Worm (Caenorhabditis elegans) whole organism, midembryonic: ENCODE data around the gene C56C10.7.

Experiments
- klf-2 ChIP-seq: fragments of 200-800 bp; sonication (Bioruptor generic); conservative IDR thresholded peaks from 2 replicates; pipeline ENCODE4 v1.3.6; 2022; ENCODE audit warnings: missing genetic modification reagents, missing genetic modification characterization, missing compliant biosample characterization
- med-1 ChIP-seq: sonication (generic microtip); optimal IDR thresholded peaks from 2 replicates; lab custom pipeline; 2017; ENCODE audit warnings: missing genetic modification characterization, mild to moderate bottlenecking, missing compliant biosample characterization, antibody characterized with exemption, missing genetic modification reagents; ENCODE audit not compliant: insufficient read depth
- tab-1 ChIP-seq: fragments of 200-800 bp; sonication (Bioruptor generic); IDR thresholded peaks from 2 replicates; pipeline ENCODE4 v1.3.6; 2022; ENCODE audit warnings: missing genetic modification characterization, missing compliant biosample characterization
- ztf-23 ChIP-seq: fragments of 200-800 bp; sonication (Bioruptor generic); IDR thresholded peaks from 2 replicates; pipeline ENCODE4 v1.3.6; 2022; ENCODE audit warnings: missing genetic modification reagents, missing genetic modification characterization, missing compliant biosample characterization

DNA sequence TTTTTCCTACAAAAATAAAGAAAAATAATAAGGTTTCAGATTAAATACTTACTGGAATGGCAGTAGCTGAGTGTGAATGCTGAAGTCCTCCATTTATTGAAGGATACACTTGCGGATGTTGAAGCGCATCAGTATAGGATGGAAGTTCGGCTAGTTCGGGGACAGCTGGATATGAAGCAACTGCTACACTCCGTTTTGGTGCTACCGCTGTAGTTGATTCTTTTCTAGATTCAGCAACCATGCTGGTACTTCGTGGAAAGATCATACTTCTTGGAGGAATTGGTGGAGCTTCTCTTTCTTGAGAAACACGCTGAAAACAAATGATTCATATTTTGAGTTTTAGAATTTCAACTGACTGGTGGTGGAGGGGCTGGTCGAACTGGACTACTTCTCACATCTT is 21.3 kb upstream of the C56C10.7 start:
- no peak for TF ChIP-seq med-1 (GFP tag; lab: Kevin White, UChicago)
- TF ChIP-seq tab-1 = no peak
- no peak for TF ChIP-seq ztf-23 (GFP tag; lab: Robert Waterston, UW)
- no peak for TF ChIP-seq klf-2 (GFP tag; lab: Robert Waterston, UW)
